Worm (Caenorhabditis elegans): ENCODE measurements around the gene oef-1.

DNA sequence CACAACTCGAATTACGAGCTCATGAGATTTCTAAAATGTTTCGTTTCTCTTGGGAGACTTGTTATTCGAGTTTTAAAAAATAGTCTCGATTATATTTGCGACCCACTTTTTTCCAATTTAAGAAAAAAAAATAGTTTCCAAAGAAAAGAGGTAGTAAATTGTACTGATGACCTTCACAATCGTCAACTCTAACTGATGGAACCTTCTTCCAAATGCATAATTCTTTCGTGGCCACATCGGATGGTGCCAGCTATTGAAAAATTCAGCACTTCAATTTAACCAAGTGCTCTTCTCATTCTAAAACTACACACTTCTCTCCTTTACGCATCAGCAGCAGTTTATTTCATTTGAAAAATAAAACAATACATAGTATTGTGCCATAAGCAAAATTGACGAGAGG lies 4.6 kb upstream of the oef-1 start:
- no peak for TF ChIP-seq unc-62 (GFP tag; optimal IDR thresholded peaks at IDR 0.05)
- no peak for TF ChIP-seq unc-130 (tag; optimal IDR thresholded peaks at IDR 0.05)
- TF ChIP-seq dpl-1 (GFP tag; optimal IDR thresholded peaks at IDR 0.05), result no peak
- no peak for TF ChIP-seq ztf-11 (tag; optimal IDR thresholded peaks at IDR 0.05)
- no peak for TF ChIP-seq sox-4 (tag; optimal IDR thresholded peaks at IDR 0.05)
